Worm (Caenorhabditis elegans): ENCODE results near the gene str-135.

str-135 gene

ce11 chrV:8300935-8301535 lies 20.4 kb upstream of the str-135 start, which contains the start of gene W02D7.6:
W02D7.6 (minus strand) TSS chrV:8301507.
- TF ChIP-seq nhr-71 (tag; optimal IDR thresholded peaks at IDR 0.05) (peak; percentile 18), efl-3 (GFP tag; optimal IDR thresholded peaks at IDR 0.05) (no peak), nhr-47 (tag; optimal IDR thresholded peaks at IDR 0.05) (peak; percentile 25), nhr-28 (tag; optimal IDR thresholded peaks at IDR 0.05) (no peak), ama-1 (optimal IDR thresholded peaks at IDR 0.05) (peak; percentile 13), snu-23 (GFP tag; optimal IDR thresholded peaks at IDR 0.05) (peak; percentile 3), nhr-90 (tag; optimal IDR thresholded peaks at IDR 0.05; ENCODE audit: poor library complexity) (peak; percentile 12), lin-35 (GFP tag; optimal IDR thresholded peaks at IDR 0.05) (peak in 1 of 2 experiments; percentile 43), lsy-2 (tag; optimal IDR thresholded peaks at IDR 0.05) (peak in 1 of 2 experiments; percentile 17), dpl-1 (GFP tag; optimal IDR thresholded peaks at IDR 0.05) (peak in 2 of 3 experiments; percentile 13 to 57), egl-13 (tag; optimal IDR thresholded peaks at IDR 0.05) (no peak), efl-1 (optimal IDR thresholded peaks at IDR 0.05) (peak; percentile 10 to 27), efl-1 (GFP tag; optimal IDR thresholded peaks at IDR 0.05 in 1 of 2) (peak; percentile 43 to 89)

- TF ChIP-seq hlh-4 (tag; optimal IDR thresholded peaks at IDR 0.05) (peak; percentile 68), isw-1 (GFP tag; IDR thresholded peaks at IDR 0.05) (no peak), alr-1 (tag; optimal IDR thresholded peaks at IDR 0.05; ENCODE audit: borderline replicate concordance) (no peak), ceh-8 (GFP tag; optimal IDR thresholded peaks at IDR 0.05) (no peak), sup-37 (GFP tag; optimal IDR thresholded peaks at IDR 0.05) (no peak), efl-1 (optimal IDR thresholded peaks at IDR 0.05) (no peak), efl-1 (GFP tag; optimal IDR thresholded peaks at IDR 0.05 in 1 of 2) (peak in 1 of 2 experiments; percentile 69), swsn-7 (tag; optimal IDR thresholded peaks at IDR 0.05) (no peak)
These were observed 18.7 kb upstream of the str-135 start, which contains the start of gene W02D7.5 for ce11 chrV:8299191-8299854. W02D7.5 (minus strand) TSS chrV:8299241.

- TF ChIP-seq dpl-1 (GFP tag; optimal IDR thresholded peaks at IDR 0.05), result no peak
- TF ChIP-seq egl-27 (tag; optimal IDR thresholded peaks at IDR 0.05), result no peak
- no peak for TF ChIP-seq tlp-1 (tag; optimal IDR thresholded peaks at IDR 0.05)
- TF ChIP-seq unc-98 (GFP tag; IDR thresholded peaks at IDR 0.05), result no peak
- TF ChIP-seq nhr-84 (tag; optimal IDR thresholded peaks at IDR 0.05), result no peak
- TF ChIP-seq ztf-11 (tag; optimal IDR thresholded peaks at IDR 0.05), result no peak
- no peak for TF ChIP-seq unc-130 (tag; optimal IDR thresholded peaks at IDR 0.05)
- no peak for TF ChIP-seq lin-13 (GFP tag; optimal IDR thresholded peaks at IDR 0.05)
- TF ChIP-seq jun-1 (tag; optimal IDR thresholded peaks at IDR 0.05), result no peak
- no peak for TF ChIP-seq zag-1 (tag; optimal IDR thresholded peaks at IDR 0.05)
- no peak for TF ChIP-seq efl-1 (optimal IDR thresholded peaks at IDR 0.05)
- no peak for TF ChIP-seq efl-1 (GFP tag; optimal IDR thresholded peaks at IDR 0.05 in 1 of 2)
- TF ChIP-seq irx-1 (tag; optimal IDR thresholded peaks at IDR 0.05), result no peak
- TF ChIP-seq snu-23 (GFP tag; optimal IDR thresholded peaks at IDR 0.05), result no peak
- TF ChIP-seq mab-9 (GFP tag; IDR thresholded peaks at IDR 0.05), result no peak
- no peak for TF ChIP-seq nhr-90 (tag; optimal IDR thresholded peaks at IDR 0.05; ENCODE audit: poor library complexity)
- TF ChIP-seq rnt-1 (tag; optimal IDR thresholded peaks at IDR 0.05), result no peak
- TF ChIP-seq swsn-7 (tag; optimal IDR thresholded peaks at IDR 0.05), result no peak
These were observed 16.8 kb upstream of the str-135 start, which contains the start of gene W02D7.4 for ce11 chrV:8297504-8297903. W02D7.4 (minus strand) TSS chrV:8297604.

- no peak for TF ChIP-seq C04F5.9 (tag; optimal IDR thresholded peaks at IDR 0.05)
- no peak for TF ChIP-seq mdl-1 (tag; optimal IDR thresholded peaks at IDR 0.05)
- TF ChIP-seq ets-5 (GFP tag; IDR thresholded peaks at IDR 0.05), result no peak
- no peak for TF ChIP-seq tlp-1 (tag; optimal IDR thresholded peaks at IDR 0.05)
- no peak for TF ChIP-seq elt-3 (tag; optimal IDR thresholded peaks at IDR 0.05)
- TF ChIP-seq lin-13 (GFP tag; optimal IDR thresholded peaks at IDR 0.05), result no peak
These were observed 15.2 kb upstream of the str-135 start, which contains the start of gene smex-1 for ce11 chrV:8295866-8296265. smex-1 (minus strand) TSS chrV:8295966.

All from whole organism, L1 larva.